Fruit fly (Drosophila melanogaster) whole organism, embryonic: ENCODE measurements around the gene dpr14.

ENCODE experiments used
- ATbp ChIP-seq: fragments of 200-800 bp; sonication (Bioruptor generic); optimal IDR thresholded peaks from 2 replicates; lab custom pipeline; 2017; ENCODE audit warnings: missing biosample characterization, mild to moderate bottlenecking, missing genetic modification characterization, missing genetic modification reagents
- B-H1 ChIP-seq: fragments of 200-800 bp; sonication (Bioruptor generic); IDR thresholded peaks from 3 replicates; pipeline ENCODE4 v1.3.6; 2022; ENCODE audit warnings: missing biosample characterization, missing genetic modification characterization
- CG10543 ChIP-seq: fragments of 200-800 bp; sonication (Bioruptor generic); optimal IDR thresholded peaks from 3 replicates; lab custom pipeline; 2017; ENCODE audit warnings: missing biosample characterization, mild to moderate bottlenecking, missing genetic modification characterization, moderate library complexity
- CG10979 ChIP-seq: fragments of 200-800 bp; sonication (Bioruptor generic); optimal IDR thresholded peaks from 2 replicates; lab custom pipeline; 2018; ENCODE audit warnings: missing biosample characterization, mild to moderate bottlenecking, missing genetic modification characterization, moderate library complexity
- CG11695 ChIP-seq: fragments of 200-800 bp; sonication (Bioruptor generic); IDR thresholded peaks from 3 replicates; pipeline ENCODE4 v1.3.6; 2022; ENCODE audit warnings: missing biosample characterization, missing genetic modification characterization
- CG12744 ChIP-seq: fragments of 200-800 bp; sonication (Bioruptor generic); optimal IDR thresholded peaks from 2 replicates; lab custom pipeline; 2016; ENCODE audit warnings: missing biosample characterization, missing genetic modification characterization
- CG14014 ChIP-seq: fragments of 200-800 bp; sonication (Bioruptor generic); IDR thresholded peaks from 2 replicates; pipeline ENCODE4 v1.3.6; 2022; ENCODE audit warnings: missing biosample characterization, missing genetic modification characterization
- CG14441 ChIP-seq: fragments of 200-800 bp; sonication (Bioruptor generic); IDR thresholded peaks from 2 replicates; pipeline ENCODE4 v1.3.6; 2022; ENCODE audit warnings: missing biosample characterization, missing genetic modification characterization
- CG17359 ChIP-seq: fragments of 200-800 bp; sonication (Bioruptor generic); optimal IDR thresholded peaks from 3 replicates; lab custom pipeline; 2018; ENCODE audit warnings: missing biosample characterization, mild to moderate bottlenecking, missing genetic modification characterization, moderate library complexity
- CG17361 ChIP-seq: fragments of 200-800 bp; sonication (Bioruptor generic); IDR thresholded peaks from 3 replicates; pipeline ENCODE4 v1.3.6; 2022; ENCODE audit warnings: missing biosample characterization, missing genetic modification characterization
- CG17912 ChIP-seq: fragments of 200-800 bp; sonication (Bioruptor generic); optimal IDR thresholded peaks from 2 replicates; lab custom pipeline; 2018; ENCODE audit warnings: missing biosample characterization, mild to moderate bottlenecking, missing genetic modification characterization
- CG18599 ChIP-seq: fragments of 200-800 bp; sonication (Bioruptor generic); optimal IDR thresholded peaks from 3 replicates; lab custom pipeline; 2017; ENCODE audit warnings: missing biosample characterization, missing genetic modification characterization, mild to moderate bottlenecking, moderate library complexity, missing genetic modification reagents
- CG2875 ChIP-seq: fragments of 200-800 bp; sonication (Bioruptor generic); optimal IDR thresholded peaks from 2 replicates; lab custom pipeline; 2017; ENCODE audit warnings: missing biosample characterization, mild to moderate bottlenecking, missing genetic modification characterization, missing genetic modification reagents
- CG30403 ChIP-seq: fragments of 200-800 bp; sonication (Bioruptor generic); optimal IDR thresholded peaks from 3 replicates; lab custom pipeline; 2016; ENCODE audit warnings: missing biosample characterization, missing genetic modification characterization
- CG3281 ChIP-seq: fragments of 200-800 bp; sonication (Bioruptor generic); optimal IDR thresholded peaks from 3 replicates; lab custom pipeline; 2017; ENCODE audit warnings: missing biosample characterization, mild to moderate bottlenecking, missing genetic modification characterization
- CG4424 ChIP-seq: fragments of 200-800 bp; sonication (Bioruptor generic); optimal IDR thresholded peaks from 3 replicates; lab custom pipeline; 2016; ENCODE audit warnings: missing biosample characterization, missing genetic modification characterization
- CG7556 ChIP-seq: fragments of 200-800 bp; sonication (Bioruptor generic); optimal IDR thresholded peaks from 2 replicates; lab custom pipeline; 2017; ENCODE audit warnings: missing biosample characterization, mild to moderate bottlenecking, missing genetic modification characterization
- CG7839 ChIP-seq: fragments of 200-800 bp; sonication (Bioruptor generic); optimal IDR thresholded peaks from 3 replicates; lab custom pipeline; 2018; ENCODE audit warnings: missing biosample characterization, mild to moderate bottlenecking, missing genetic modification characterization, moderate library complexity
- CoRest ChIP-seq: fragments of 200-800 bp; sonication (Bioruptor generic); optimal IDR thresholded peaks from 3 replicates; lab custom pipeline; 2018; ENCODE audit warnings: missing biosample characterization, mild to moderate bottlenecking, missing genetic modification characterization, moderate library complexity
- Eip74EF ChIP-seq, 2 experiments: fragments of 200-800 bp in 1 of 2; fragments of >200 bp in 1 of 2; sonication (Bioruptor generic) in 1 of 2; optimal IDR thresholded peaks; 2 replicates each; lab custom pipeline; 2017 to 2019; ENCODE audit warnings: missing biosample characterization in 2 of 2, missing genetic modification characterization in 2 of 2, mild to moderate bottlenecking in 1 of 2, moderate library complexity in 1 of 2
- Fer1 ChIP-seq: fragments of 200-800 bp; sonication (Bioruptor generic); optimal IDR thresholded peaks from 2 replicates; lab custom pipeline; 2017; ENCODE audit warnings: missing biosample characterization, mild to moderate bottlenecking, missing genetic modification characterization
- Fer3 ChIP-seq: fragments of 200-800 bp; sonication (Bioruptor generic); optimal IDR thresholded peaks from 2 replicates; lab custom pipeline; 2018; ENCODE audit warnings: missing biosample characterization, mild to moderate bottlenecking, missing genetic modification characterization, moderate library complexity
- GATAe ChIP-seq: fragments of 200-800 bp; sonication (Bioruptor generic); conservative IDR thresholded peaks from 2 replicates; pipeline ENCODE4 v1.3.6; 2022; ENCODE audit warnings: missing biosample characterization, missing genetic modification characterization
- HHEX ChIP-seq: fragments of 200-800 bp; sonication (Bioruptor generic); optimal IDR thresholded peaks from 3 replicates; lab custom pipeline; 2017; ENCODE audit warnings: missing biosample characterization, mild to moderate bottlenecking, missing genetic modification characterization, missing genetic modification reagents
- Med ChIP-seq: fragments of 200-800 bp; sonication (Bioruptor generic); peaks from one replicate; lab custom pipeline; 2016; ENCODE audit warnings: missing biosample characterization, missing genetic modification characterization, mild to moderate bottlenecking, inconsistent platforms, moderate library complexity
- Meics ChIP-seq: fragments of 200-800 bp; sonication (Bioruptor generic); optimal IDR thresholded peaks from 2 replicates; lab custom pipeline; 2017; ENCODE audit warnings: missing biosample characterization, mild to moderate bottlenecking, missing genetic modification characterization
- Ptx1 ChIP-seq: fragments of 200-800 bp; sonication (Bioruptor generic); IDR thresholded peaks from 2 replicates; pipeline ENCODE4 v1.3.6; 2022; ENCODE audit warnings: missing biosample characterization, missing genetic modification characterization
- Xrp1 ChIP-seq: fragments of 200-800 bp; sonication (Bioruptor generic); IDR thresholded peaks from 2 replicates; pipeline ENCODE4 v1.3.6; 2022; ENCODE audit warnings: missing biosample characterization, missing genetic modification characterization
- ase ChIP-seq: fragments of 200-800 bp; sonication (Bioruptor generic); IDR thresholded peaks from 3 replicates; pipeline ENCODE4 v1.3.6; 2022; ENCODE audit warnings: missing biosample characterization, missing genetic modification characterization
- bsh ChIP-seq, 2 experiments: fragments of 200-800 bp; sonication (Bioruptor generic); optimal IDR thresholded peaks; 2 replicates each; lab custom pipeline; 2017 to 2018; ENCODE audit warnings: mild to moderate bottlenecking in 2 of 2, missing biosample characterization in 2 of 2, missing genetic modification characterization in 2 of 2, moderate library complexity in 1 of 2
- chm ChIP-seq: fragments of 200-800 bp; sonication (Bioruptor generic); IDR thresholded peaks from 2 replicates; pipeline ENCODE4 v1.3.6; 2022; ENCODE audit warnings: missing biosample characterization, missing genetic modification characterization
- cwo ChIP-seq: fragments of 200-800 bp; sonication (Bioruptor generic); optimal IDR thresholded peaks from 3 replicates; lab custom pipeline; 2017; ENCODE audit warnings: missing biosample characterization, missing genetic modification characterization, mild to moderate bottlenecking, moderate library complexity, missing genetic modification reagents
- esg ChIP-seq: fragments of 200-800 bp; sonication (Bioruptor generic); conservative IDR thresholded peaks from 2 replicates; pipeline ENCODE4 v1.3.6; 2022; ENCODE audit warnings: missing biosample characterization, missing genetic modification characterization
- fd3F ChIP-seq: fragments of 200-800 bp; sonication (Bioruptor generic); optimal IDR thresholded peaks from 2 replicates; lab custom pipeline; 2018; ENCODE audit warnings: missing biosample characterization, mild to moderate bottlenecking, missing genetic modification characterization, moderate library complexity
- fd96Cb ChIP-seq: fragments of 200-800 bp; sonication (Bioruptor generic); optimal IDR thresholded peaks from 2 replicates; lab custom pipeline; 2018; ENCODE audit warnings: missing biosample characterization, mild to moderate bottlenecking, missing genetic modification characterization, moderate library complexity
- grau ChIP-seq: fragments of 200-800 bp; optimal IDR thresholded peaks from 3 replicates; lab custom pipeline; 2019; ENCODE audit warnings: missing biosample characterization, mild to moderate bottlenecking, missing genetic modification characterization, moderate library complexity
- gt ChIP-seq: fragments of 200-800 bp; sonication (Bioruptor generic); IDR thresholded peaks from 2 replicates; pipeline ENCODE4 v1.3.6; 2022; ENCODE audit warnings: missing biosample characterization, missing genetic modification characterization
- hkb ChIP-seq, 2 experiments: fragments of 200-800 bp in 1 of 2; fragments of >200 bp in 1 of 2; sonication (Bioruptor generic) in 1 of 2; IDR thresholded peaks in 1 of 2; optimal IDR thresholded peaks in 1 of 2; 2 replicates each; pipeline versions ENCODE4 v1.3.6 to Lab custom; 2017 to 2022; ENCODE audit warnings: missing biosample characterization in 1 of 2, missing genetic modification characterization in 1 of 2
- ind ChIP-seq: fragments of 200-800 bp; sonication (Bioruptor generic); optimal IDR thresholded peaks from 3 replicates; lab custom pipeline; 2016; ENCODE audit warnings: missing biosample characterization, missing genetic modification characterization
- kah ChIP-seq: fragments of 200-800 bp; sonication (Bioruptor generic); optimal IDR thresholded peaks from 2 replicates; lab custom pipeline; 2018; ENCODE audit warnings: missing biosample characterization, mild to moderate bottlenecking, missing genetic modification characterization
- lab ChIP-seq: fragments of 200-800 bp; sonication (Bioruptor generic); optimal IDR thresholded peaks from 3 replicates; lab custom pipeline; 2017; ENCODE audit warnings: missing biosample characterization, missing genetic modification characterization, mild to moderate bottlenecking, moderate library complexity, missing genetic modification reagents
- luna ChIP-seq: fragments of 200-800 bp; sonication (Bioruptor generic); optimal IDR thresholded peaks from 2 replicates; lab custom pipeline; 2016; ENCODE audit warnings: missing biosample characterization, missing genetic modification characterization
- phol ChIP-seq: fragments of 200-800 bp; sonication (Bioruptor generic); optimal IDR thresholded peaks from 3 replicates; lab custom pipeline; 2018; ENCODE audit warnings: missing biosample characterization, mild to moderate bottlenecking, missing genetic modification characterization, moderate library complexity
- ranshi ChIP-seq: fragments of 200-800 bp; sonication (Bioruptor generic); IDR thresholded peaks from 2 replicates; pipeline ENCODE4 v1.3.6; 2022; ENCODE audit warnings: missing biosample characterization, missing genetic modification characterization
- seq ChIP-seq: fragments of 200-800 bp; sonication (Bioruptor generic); IDR thresholded peaks from 2 replicates; pipeline ENCODE4 v1.3.6; 2022; ENCODE audit warnings: missing biosample characterization, missing genetic modification characterization
- sisA ChIP-seq: fragments of 200-800 bp; sonication (Bioruptor generic); IDR thresholded peaks from 2 replicates; pipeline ENCODE4 v1.3.6; 2022; ENCODE audit warnings: missing biosample characterization, missing genetic modification characterization
- zf30C ChIP-seq: fragments of 200-800 bp; sonication (Bioruptor generic); optimal IDR thresholded peaks from 3 replicates; lab custom pipeline; 2018; ENCODE audit warnings: missing biosample characterization, mild to moderate bottlenecking, missing genetic modification characterization

Gene dpr14

dm6 chrX:7909482-7909881 lies 1.4 kb upstream of the dpr14 start (continued):
- TF ChIP-seq hkb (optimal IDR thresholded peaks at IDR 0.05; lab: Kevin White, UChicago) (no peak), hkb (GFP tag; IDR thresholded peaks at IDR 0.05; lab: Robert Waterston, UW) (0 out of 2 replicates have a peak, but pooled peaks have one; percentile 36), luna (GFP tag; lab: Kevin White, UChicago) (no peak), sisA (GFP tag; lab: Robert Waterston, UW) (peak; percentile 17; the same call in 1 of the 2 replicates), phol (tag; lab: Kevin White, UChicago) (peak; percentile 30), ATbp (GFP tag; lab: Kevin White, UChicago) (peak; percentile 27), CG10543 (GFP tag; lab: Kevin White, UChicago) (no peak), gt (no peak), Fer1 (peak; percentile 11), lab (GFP tag; lab: Kevin White, UChicago) (peak; percentile 63), CG4424 (peak; percentile 20), kah (no peak), B-H1 (GFP tag; lab: Robert Waterston, UW) (0 out of 3 replicates have a peak, but pooled peaks have one; percentile 11), CG17912 (GFP tag; lab: Kevin White, UChicago) (no peak), CG7556 (GFP tag; lab: Kevin White, UChicago) (peak; percentile 20), Med (GFP tag; lab: Kevin White, UChicago) (peak; percentile 79), fd3F (GFP tag; lab: Kevin White, UChicago) (no peak), GATAe (GFP tag; lab: Robert Waterston, UW) (peak; percentile 49), cwo (GFP tag; lab: Kevin White, UChicago) (peak; percentile 14), CG7839 (tag; lab: Kevin White, UChicago) (peak; percentile 21), CG17361 (GFP tag; lab: Robert Waterston, UW) (no peak), ind (peak; percentile 12), CoRest (peak; percentile 29), CG14441 (GFP tag; lab: Robert Waterston, UW) (peak; percentile 65), Meics (GFP tag; lab: Kevin White, UChicago) (peak; percentile 42), CG17359 (tag; lab: Kevin White, UChicago) (peak; percentile 17), CG2875 (GFP tag; lab: Kevin White, UChicago) (no peak), Eip74EF (GFP tag; optimal IDR thresholded peaks at IDR 0.05; lab: Kevin White, UChicago) (no peak), CG10979 (tag; lab: Kevin White, UChicago) (peak; percentile 16), ase (GFP tag; lab: Robert Waterston, UW) (0 out of 3 replicates have a peak, but pooled peaks have one; percentile 50), grau (tag; lab: Kevin White, UChicago) (peak; percentile 41), chm (GFP tag; lab: Robert Waterston, UW) (0 out of 2 replicates have a peak, but pooled peaks have one; percentile 51), fd96Cb (peak; percentile 21), Ptx1 (GFP tag; lab: Robert Waterston, UW) (peak; percentile 42; the same call in 1 of the 2 replicates), Fer3 (tag; lab: Kevin White, UChicago) (peak; percentile 3), zf30C (GFP tag; lab: Kevin White, UChicago) (peak; percentile 18), esg (GFP tag; lab: Robert Waterston, UW) (0 out of 2 replicates have a peak, but pooled peaks have one; percentile 11), HHEX (GFP tag; lab: Kevin White, UChicago) (peak; percentile 22), CG30403 (GFP tag; lab: Kevin White, UChicago) (peak; percentile 24), CG12744 (GFP tag; lab: Kevin White, UChicago) (no peak), bsh (GFP tag; optimal IDR thresholded peaks at IDR 0.05; lab: Kevin White, UChicago) (peak in 1 of 2 experiments; percentile 29), CG14014 (GFP tag; lab: Robert Waterston, UW) (0 out of 2 replicates have a peak, but pooled peaks have one; percentile 14), CG18599 (peak; percentile 42), seq (GFP tag; lab: Robert Waterston, UW) (peak; percentile 37; the same call in 1 of the 2 replicates), CG3281 (GFP tag; lab: Kevin White, UChicago) (peak; percentile 14), ranshi (0 out of 2 replicates have a peak, but pooled peaks have one; percentile 36), Xrp1 (GFP tag; lab: Robert Waterston, UW) (peak; percentile 56; the same call in 1 of the 2 replicates), CG11695 (GFP tag; lab: Robert Waterston, UW) (0 out of 3 replicates have a peak, but pooled peaks have one; percentile 21)
